Fruit fly (Drosophila melanogaster): ENCODE results near the gene CG1637.

The CG1637 gene

DNA sequence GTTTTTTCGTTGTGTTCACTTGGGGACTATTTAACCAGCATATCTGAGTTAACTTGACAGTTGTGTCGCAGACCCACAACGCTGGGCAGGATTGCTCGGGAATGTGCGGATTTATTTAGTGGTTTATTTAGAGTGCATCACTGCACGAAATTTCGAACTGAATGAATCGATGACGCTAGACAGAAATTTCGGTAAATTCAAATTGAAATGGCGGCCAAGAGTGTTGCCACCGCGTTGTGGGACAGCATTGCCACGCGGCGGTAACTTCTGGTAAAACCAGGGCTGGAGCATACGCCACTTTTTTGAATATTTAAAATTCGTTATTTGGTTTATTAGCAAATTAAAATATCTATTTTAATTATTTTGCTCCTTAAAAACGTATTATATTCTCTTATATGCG lies 23.0 kb downstream of the CG1637 start, which contains the start of gene feo (continued):
- TF ChIP-seq CG8281 (tag; optimal IDR thresholded peaks at IDR 0.05) (no peak), CG4854 (GFP tag; optimal IDR thresholded peaks at IDR 0.05) (no peak), Hr39 (optimal IDR thresholded peaks at IDR 0.05) (no peak), chinmo (GFP tag; IDR thresholded peaks at IDR 0.05; ENCODE audit: partially characterized antibody) (no peak), Aef1 (GFP tag; IDR thresholded peaks at IDR 0.05) (no peak), dmrt99B (tag; optimal IDR thresholded peaks at IDR 0.05) (no peak), lola (GFP tag; optimal IDR thresholded peaks at IDR 0.05) (no peak), cg (GFP tag; optimal IDR thresholded peaks at IDR 0.05) (no peak), wdn (GFP tag; IDR thresholded peaks at IDR 0.05) (no peak), bbx (GFP tag; IDR thresholded peaks at IDR 0.05; ENCODE audit: partially characterized antibody) (peak; percentile 34; the same call in 1 of the 2 replicates), CG10267 (tag; optimal IDR thresholded peaks at IDR 0.05) (peak; percentile 66), CG11696 (GFP tag; IDR thresholded peaks at IDR 0.05) (no peak), Ets65A (GFP tag) (no peak), Camta (GFP tag; optimal IDR thresholded peaks at IDR 0.05) (no peak), pzg (GFP tag; optimal IDR thresholded peaks at IDR 0.05) (peak; percentile 78), trem (tag; optimal IDR thresholded peaks at IDR 0.05) (peak; percentile 42), Abd-B (GFP tag; optimal IDR thresholded peaks at IDR 0.05) (no peak), knrl (GFP tag; IDR thresholded peaks at IDR 0.05; ENCODE audit: partially characterized antibody) (no peak), Atf6 (GFP tag; IDR thresholded peaks at IDR 0.05) (no peak), Hmr (GFP tag; optimal IDR thresholded peaks at IDR 0.05) (no peak), CG4328 (GFP tag; optimal IDR thresholded peaks at IDR 0.05) (no peak), Nf-YA (GFP tag; IDR thresholded peaks at IDR 0.05) (no peak), D19A (tag; optimal IDR thresholded peaks at IDR 0.05) (no peak), unpg (GFP tag; optimal IDR thresholded peaks at IDR 0.05) (no peak), pros (GFP tag; optimal IDR thresholded peaks at IDR 0.05) (no peak), CG17385 (GFP tag; optimal IDR thresholded peaks at IDR 0.05) (no peak), CG6272 (GFP tag; IDR thresholded peaks at IDR 0.05) (no peak), gcm (GFP tag; optimal IDR thresholded peaks at IDR 0.05) (no peak), Ssrp (tag; optimal IDR thresholded peaks at IDR 0.05) (no peak), Jarid2 (GFP tag; optimal IDR thresholded peaks at IDR 0.05) (no peak), chm (GFP tag; IDR thresholded peaks at IDR 0.05) (no peak), her (GFP tag; optimal IDR thresholded peaks at IDR 0.05) (no peak), CkIIα-i1 (GFP tag; IDR thresholded peaks at IDR 0.05) (no peak), CG43689 (GFP tag; IDR thresholded peaks at IDR 0.05) (no peak), CG11247 (GFP tag; IDR thresholded peaks at IDR 0.05) (no peak), CG14860 (GFP tag; IDR thresholded peaks at IDR 0.05; ENCODE audit: partially characterized antibody) (no peak), CG10147 (GFP tag; optimal IDR thresholded peaks at IDR 0.05) (no peak), twi (tag; optimal IDR thresholded peaks at IDR 0.05) (no peak), CG15601 (tag; optimal IDR thresholded peaks at IDR 0.05) (no peak), Sry-β (GFP tag; optimal IDR thresholded peaks at IDR 0.05) (no peak), peb (GFP tag; IDR thresholded peaks at IDR 0.05) (no peak), ssp (GFP tag; IDR thresholded peaks at IDR 0.05) (no peak), tio (GFP tag; optimal IDR thresholded peaks at IDR 0.05) (no peak), CG7556 (GFP tag; optimal IDR thresholded peaks at IDR 0.05) (no peak), CG2712 (tag; optimal IDR thresholded peaks at IDR 0.05) (peak; percentile 1), ac (GFP tag; optimal IDR thresholded peaks at IDR 0.05) (no peak), ash1 (GFP tag; optimal IDR thresholded peaks at IDR 0.05) (no peak), shn (GFP tag; optimal IDR thresholded peaks at IDR 0.05) (no peak), fd3F (GFP tag; optimal IDR thresholded peaks at IDR 0.05) (no peak), exex (tag; optimal IDR thresholded peaks at IDR 0.05) (no peak), Spps (tag; optimal IDR thresholded peaks at IDR 0.05) (no peak)

Data from whole organism, embryonic.